Worm (Caenorhabditis elegans): ENCODE measurements around the gene srh-19.

srh-19 gene

DNA sequence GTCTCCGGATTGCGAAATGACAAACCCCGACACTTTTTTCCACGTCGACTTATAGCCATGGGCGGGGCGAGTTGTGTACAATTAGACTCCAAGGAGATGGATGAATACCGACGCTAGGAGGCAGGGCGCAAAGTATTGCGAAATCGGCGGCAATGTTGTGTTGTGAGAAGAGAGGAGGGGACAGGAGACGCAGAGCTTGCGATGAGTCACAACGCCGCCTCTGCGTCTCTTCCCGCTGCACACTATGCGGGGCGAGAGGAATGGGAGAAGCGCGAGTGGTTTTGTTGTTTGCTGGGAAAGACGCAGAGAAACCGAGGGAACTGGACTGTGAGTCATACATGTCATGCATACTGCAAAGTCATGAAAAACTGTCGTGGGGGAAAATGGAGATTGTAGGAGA is 41.4 kb downstream of the srh-19 start (continued):
- TF ChIP-seq mdl-1 (tag; optimal IDR thresholded peaks at IDR 0.05) (peak; percentile 76), fkh-2 (tag; optimal IDR thresholded peaks at IDR 0.05) (peak; percentile 27), nhr-25 (tag; optimal IDR thresholded peaks at IDR 0.05) (peak; percentile 98), lsy-12 (tag; optimal IDR thresholded peaks at IDR 0.05) (peak; percentile 90), nfya-1 (tag; optimal IDR thresholded peaks at IDR 0.05; ENCODE audit: insufficient read depth) (peak; percentile 88), jun-1 (tag; optimal IDR thresholded peaks at IDR 0.05) (peak; percentile 99), skn-1 (tag; optimal IDR thresholded peaks at IDR 0.05) (peak; percentile 83), nhr-76 (tag; optimal IDR thresholded peaks at IDR 0.05) (no peak), egl-5 (tag; optimal IDR thresholded peaks at IDR 0.05) (peak; percentile 17), ama-1 (optimal IDR thresholded peaks at IDR 0.05) (peak; percentile 77), tbx-2 (tag; optimal IDR thresholded peaks at IDR 0.05) (peak; percentile 84), unc-62 (GFP tag; optimal IDR thresholded peaks at IDR 0.05) (peak; percentile 64), daf-12 (tag; optimal IDR thresholded peaks at IDR 0.05) (no peak), unc-39 (tag; optimal IDR thresholded peaks at IDR 0.05) (peak; percentile 16), lin-39 (tag; optimal IDR thresholded peaks at IDR 0.05) (peak; percentile 93), ceh-82 (tag; optimal IDR thresholded peaks at IDR 0.05) (peak; percentile 81), pha-4 (tag; optimal IDR thresholded peaks at IDR 0.05) (peak; percentile 94), zag-1 (tag; optimal IDR thresholded peaks at IDR 0.05) (no peak)

ce11 chrX:1456350-1457080 is 43.6 kb downstream of the srh-19 start:
- TF ChIP-seq nhr-43 (tag; optimal IDR thresholded peaks at IDR 0.05; ENCODE audit: poor library complexity, severe bottlenecking) = peak; percentile 17
- TF ChIP-seq eor-1 (tag; optimal IDR thresholded peaks at IDR 0.05) = no peak
- TF ChIP-seq nhr-77 (tag; optimal IDR thresholded peaks at IDR 0.05) = no peak
- TF ChIP-seq nfya-1 (tag; optimal IDR thresholded peaks at IDR 0.05; ENCODE audit: insufficient read depth) = peak; percentile 39
- TF ChIP-seq ceh-28 (tag; optimal IDR thresholded peaks at IDR 0.05) = peak; percentile 9
- peak; percentile 42 for TF ChIP-seq egl-27 (tag; optimal IDR thresholded peaks at IDR 0.05)
- TF ChIP-seq pqm-1 (tag; optimal IDR thresholded peaks at IDR 0.05) = peak; percentile 57
- peak; percentile 86 for TF ChIP-seq egl-5 (tag; optimal IDR thresholded peaks at IDR 0.05)
- TF ChIP-seq nhr-67 (tag; optimal IDR thresholded peaks at IDR 0.05) = no peak
- peak; percentile 45 for TF ChIP-seq elt-2 (tag; optimal IDR thresholded peaks at IDR 0.05)
- TF ChIP-seq nhr-23 (tag; optimal IDR thresholded peaks at IDR 0.05) = peak; percentile 21
- TF ChIP-seq nhr-25 (tag; optimal IDR thresholded peaks at IDR 0.05) = peak; percentile 57
- peak; percentile 91 for TF ChIP-seq skn-1 (tag; optimal IDR thresholded peaks at IDR 0.05)
- no peak for TF ChIP-seq mml-1 (tag; optimal IDR thresholded peaks at IDR 0.05)
- peak; percentile 99 for TF ChIP-seq pha-4 (tag; optimal IDR thresholded peaks at IDR 0.05)
- TF ChIP-seq daf-12 (tag; optimal IDR thresholded peaks at IDR 0.05) = no peak

DNA sequence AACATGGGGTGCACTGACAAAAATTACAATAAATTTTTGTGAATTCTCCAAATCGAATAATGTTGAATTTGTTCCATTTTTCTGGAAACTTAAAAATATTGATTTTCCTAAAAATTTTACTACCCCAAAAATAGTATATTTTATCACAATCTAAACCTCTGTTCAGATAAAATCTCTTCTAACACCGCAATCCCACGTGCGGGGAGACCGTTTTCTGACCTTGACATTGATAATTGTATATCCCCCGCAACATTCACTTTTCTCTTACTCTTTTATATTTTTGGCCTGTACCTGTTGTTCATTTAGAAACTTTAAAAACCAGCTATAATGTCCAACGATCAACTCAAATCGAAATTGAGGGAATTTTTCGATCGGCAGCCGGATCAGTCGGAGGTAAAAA is 45.8 kb downstream of the srh-19 start, which contains the start of gene D1005.2:
TSS of gene D1005.2 (plus strand) at position 230 of the 400 bp plus-strand sequence.
- no peak for TF ChIP-seq jun-1 (tag; optimal IDR thresholded peaks at IDR 0.05)
- peak; percentile 41 for TF ChIP-seq nhr-25 (tag; optimal IDR thresholded peaks at IDR 0.05)
- TF ChIP-seq nhr-23 (tag; optimal IDR thresholded peaks at IDR 0.05) = peak; percentile 63
- TF ChIP-seq eor-1 (tag; optimal IDR thresholded peaks at IDR 0.05) = no peak
- no peak for TF ChIP-seq ZK546.5 (tag; optimal IDR thresholded peaks at IDR 0.05)
- no peak for TF ChIP-seq nhr-28 (tag; optimal IDR thresholded peaks at IDR 0.05)

DNA sequence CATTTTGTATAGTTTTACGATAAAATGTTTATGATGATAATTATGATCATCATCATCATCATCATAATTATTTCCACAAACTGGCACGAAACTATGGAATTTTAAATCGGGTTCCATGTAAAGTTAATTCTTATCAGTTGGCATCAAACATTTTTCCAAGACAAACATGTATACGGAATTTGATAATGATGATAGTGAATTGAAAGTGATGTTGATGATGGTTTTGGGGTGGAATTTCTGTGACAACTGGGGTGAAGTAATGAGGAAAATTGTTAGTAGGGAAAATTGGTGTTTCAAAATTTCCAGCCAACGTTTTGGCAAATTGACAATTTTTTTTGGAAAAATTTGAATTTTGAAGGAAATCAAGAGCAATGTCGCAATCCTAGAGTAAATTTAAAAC is 46.8 kb downstream of the srh-19 start:
- TF ChIP-seq mml-1 (tag; optimal IDR thresholded peaks at IDR 0.05) (no peak), ceh-82 (tag; optimal IDR thresholded peaks at IDR 0.05) (no peak), unc-62 (GFP tag; optimal IDR thresholded peaks at IDR 0.05) (no peak), skn-1 (tag; optimal IDR thresholded peaks at IDR 0.05) (no peak), fkh-10 (GFP tag; optimal IDR thresholded peaks at IDR 0.05) (no peak), egl-5 (tag; optimal IDR thresholded peaks at IDR 0.05) (no peak)

ce11 chrX:1464699-1465098 is 51.8 kb downstream of the srh-19 start, which contains the start of gene D1005.6:
D1005.6 (minus strand) TSS chrX:1464799.
- no peak for TF ChIP-seq fos-1 (tag; optimal IDR thresholded peaks at IDR 0.05)
- no peak for TF ChIP-seq nhr-77 (tag; optimal IDR thresholded peaks at IDR 0.05)
- no peak for TF ChIP-seq elt-2 (tag; optimal IDR thresholded peaks at IDR 0.05)
- no peak for TF ChIP-seq ceh-28 (tag; optimal IDR thresholded peaks at IDR 0.05)
- TF ChIP-seq pqm-1 (tag; optimal IDR thresholded peaks at IDR 0.05) = no peak
- TF ChIP-seq elt-3 (tag; optimal IDR thresholded peaks at IDR 0.05) = no peak
- no peak for TF ChIP-seq nfya-1 (tag; optimal IDR thresholded peaks at IDR 0.05; ENCODE audit: insufficient read depth)
- no peak for TF ChIP-seq nhr-67 (tag; optimal IDR thresholded peaks at IDR 0.05)
- no peak for TF ChIP-seq lin-39 (tag; optimal IDR thresholded peaks at IDR 0.05)
- TF ChIP-seq unc-62 (GFP tag; optimal IDR thresholded peaks at IDR 0.05) = no peak
- TF ChIP-seq lsy-12 (tag; optimal IDR thresholded peaks at IDR 0.05) = no peak
- TF ChIP-seq fkh-10 (GFP tag; optimal IDR thresholded peaks at IDR 0.05) = no peak

Data from whole organism, L3 larva.